Fruit fly (Drosophila melanogaster): Measurements from ENCODE around the gene InR.

InR gene

DNA sequence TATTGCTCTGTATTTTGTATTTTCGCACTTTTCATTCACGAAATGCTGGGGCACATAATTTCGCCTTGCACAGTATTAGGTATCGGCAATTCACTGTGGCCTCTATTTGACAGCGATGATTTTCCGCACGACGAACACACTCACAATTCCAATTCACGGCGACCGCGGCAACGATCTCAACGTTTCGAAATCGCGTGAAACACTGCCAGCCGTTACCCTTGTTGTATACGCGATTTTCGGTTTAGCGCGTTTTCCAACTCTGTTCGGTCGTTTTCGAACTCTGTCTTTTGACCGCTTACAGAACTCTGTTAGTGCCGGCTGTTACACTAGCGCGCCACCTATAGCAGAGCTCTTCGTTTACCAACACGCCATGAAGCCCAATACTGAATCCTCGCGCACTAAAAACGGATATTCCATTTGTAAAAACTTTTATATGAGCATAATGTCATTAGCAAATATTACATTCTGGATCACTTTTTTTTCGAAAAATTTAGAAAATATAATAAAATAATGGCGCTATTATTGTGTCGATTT is at the start of gene InR:
TSS of gene InR (minus strand) at position 205 of the 534 bp plus-strand sequence.
- TF ChIP-seq CG11294 (GFP tag; IDR thresholded peaks at IDR 0.05): no peak
- peak; percentile 53 for TF ChIP-seq achi (GFP tag; optimal IDR thresholded peaks at IDR 0.05)
- TF ChIP-seq topi (GFP tag; optimal IDR thresholded peaks at IDR 0.05): peak; percentile 65
- TF ChIP-seq Lpt (GFP tag; optimal IDR thresholded peaks at IDR 0.05): peak; percentile 46
- TF ChIP-seq Hr39 (GFP tag; optimal IDR thresholded peaks at IDR 0.05): peak; percentile 80
- peak; percentile 82 for TF ChIP-seq vri (GFP tag; optimal IDR thresholded peaks at IDR 0.05)
- peak; percentile 85 for TF ChIP-seq CG3919 (GFP tag; optimal IDR thresholded peaks at IDR 0.05)
- TF ChIP-seq dsx (GFP tag; optimal IDR thresholded peaks at IDR 0.05; ENCODE audit: poor library complexity, severe bottlenecking): peak; percentile 56
- peak; percentile 64 for TF ChIP-seq net (GFP tag; optimal IDR thresholded peaks at IDR 0.05)
- no peak for TF ChIP-seq Eip93F (GFP tag; optimal IDR thresholded peaks at IDR 0.05)
- no peak for TF ChIP-seq CG8119 (GFP tag; IDR thresholded peaks at IDR 0.05)
- peak; percentile 60 for TF ChIP-seq CG6792 (GFP tag; optimal IDR thresholded peaks at IDR 0.05)
- peak; percentile 49 for TF ChIP-seq acj6 (GFP tag; optimal IDR thresholded peaks at IDR 0.05)
- TF ChIP-seq CG6854 (GFP tag; optimal IDR thresholded peaks at IDR 0.05): peak; percentile 77
- TF ChIP-seq ss (GFP tag; optimal IDR thresholded peaks at IDR 0.05): peak; percentile 60 to 68
- peak; percentile 82 for TF ChIP-seq CG31627 (GFP tag; optimal IDR thresholded peaks at IDR 0.05)
- TF ChIP-seq fkh (GFP tag; optimal IDR thresholded peaks at IDR 0.05): peak; percentile 78
- peak; percentile 41 for TF ChIP-seq CG32006 (GFP tag; optimal IDR thresholded peaks at IDR 0.05)
- TF ChIP-seq Hr38 (GFP tag; optimal IDR thresholded peaks at IDR 0.05): no peak
- TF ChIP-seq spab (GFP tag; optimal IDR thresholded peaks at IDR 0.05): peak; percentile 19
- no peak for TF ChIP-seq CG15336 (GFP tag; IDR thresholded peaks at IDR 0.05)
- TF ChIP-seq CG34406 (GFP tag; optimal IDR thresholded peaks at IDR 0.05): peak; percentile 35
- TF ChIP-seq CG6808 (GFP tag; optimal IDR thresholded peaks at IDR 0.05): no peak
- TF ChIP-seq CG6276 (GFP tag; optimal IDR thresholded peaks at IDR 0.05): no peak
- peak; percentile 55 for TF ChIP-seq pdm3 (GFP tag; optimal IDR thresholded peaks at IDR 0.05)
- peak; percentile 37 for TF ChIP-seq CG10631 (GFP tag; optimal IDR thresholded peaks at IDR 0.05)
- peak; percentile 67 for TF ChIP-seq Eip75B (GFP tag; optimal IDR thresholded peaks at IDR 0.05)
- peak; percentile 22 for TF ChIP-seq CG16779 (tag; optimal IDR thresholded peaks at IDR 0.05)
- TF ChIP-seq Sox14 (GFP tag; optimal IDR thresholded peaks at IDR 0.05): peak; percentile 66
- TF ChIP-seq CG8632 (GFP tag; optimal IDR thresholded peaks at IDR 0.05): peak; percentile 14
- peak; percentile 37 for TF ChIP-seq CG8319 (GFP tag; optimal IDR thresholded peaks at IDR 0.05)
- TF ChIP-seq CG9139 (GFP tag; optimal IDR thresholded peaks at IDR 0.05): peak; percentile 55
- no peak for TF ChIP-seq CG6163 (GFP tag; IDR thresholded peaks at IDR 0.05)
- peak; percentile 39 for TF ChIP-seq Hr4 (GFP tag; optimal IDR thresholded peaks at IDR 0.05)
- peak; percentile 41 for TF ChIP-seq fd85E (GFP tag; optimal IDR thresholded peaks at IDR 0.05)
- TF ChIP-seq Ets21C (GFP tag; optimal IDR thresholded peaks at IDR 0.05): peak; percentile 55
- TF ChIP-seq Smox (GFP tag; optimal IDR thresholded peaks at IDR 0.05): peak; percentile 60
- no peak for TF ChIP-seq CG11762 (GFP tag; optimal IDR thresholded peaks at IDR 0.05; ENCODE audit: insufficient read depth)
- TF ChIP-seq Met (GFP tag; optimal IDR thresholded peaks at IDR 0.05): peak; percentile 73
- no peak for TF ChIP-seq eg (GFP tag; IDR thresholded peaks at IDR 0.05)
- peak in 1 of 2 experiments; percentile 47 for TF ChIP-seq salr (GFP tag; optimal IDR thresholded peaks at IDR 0.05)
- TF ChIP-seq CG4318 (GFP tag; optimal IDR thresholded peaks at IDR 0.05): no peak
- no peak for TF ChIP-seq dac (GFP tag; optimal IDR thresholded peaks at IDR 0.05)
- TF ChIP-seq cyc (GFP tag; optimal IDR thresholded peaks at IDR 0.05): peak; percentile 86
- peak; percentile 54 for TF ChIP-seq OdsH (GFP tag; optimal IDR thresholded peaks at IDR 0.05)
- peak; percentile 66 for TF ChIP-seq CG7368 (GFP tag; optimal IDR thresholded peaks at IDR 0.05)
- TF ChIP-seq svp (GFP tag): peak; percentile 87
- peak; percentile 16 for TF ChIP-seq CG3032 (tag; optimal IDR thresholded peaks at IDR 0.05)
- TF ChIP-seq Eip78C (GFP tag): peak; percentile 83
- peak; percentile 16 for TF ChIP-seq Ets96B (tag; optimal IDR thresholded peaks at IDR 0.05)
- peak; percentile 40 for TF ChIP-seq CG1621 (tag; optimal IDR thresholded peaks at IDR 0.05)
- TF ChIP-seq fd59A (GFP tag; optimal IDR thresholded peaks at IDR 0.05): no peak

Measured in whole organism, prepupa.